Worm (Caenorhabditis elegans) whole organism, L4/young adult: Measurements from ENCODE around the gene F20C5.5.

Source experiments
- W03F9.2 ChIP-seq: fragments of 150-350 bp; optimal IDR thresholded peaks from 2 replicates; lab custom pipeline; 2014; ENCODE audit warnings: missing biosample characterization, missing genetic modification characterization
- dao-5 ChIP-seq: sonication (generic microtip); optimal IDR thresholded peaks from 2 replicates; lab custom pipeline; 2016; ENCODE audit warnings: missing genotype, missing genetic modification characterization, moderate library complexity, missing compliant biosample characterization
- him-1 ChIP-seq: sonication (generic microtip); optimal IDR thresholded peaks from 2 replicates; lab custom pipeline; 2016; ENCODE audit warnings: missing genotype, missing genetic modification reagents, missing genetic modification characterization, missing compliant biosample characterization

- TF ChIP-seq dao-5 (tag; lab: Kevin White, UChicago) (no peak), him-1 (no peak), W03F9.2 (tag; lab: Kevin White, UChicago) (no peak)
Measured at ce11 chrIV:8758620-8759019, 10.8 kb downstream of the F20C5.5 start.
